Worm (Caenorhabditis elegans): Measurements from ENCODE around the gene mrpl-11.

- TF ChIP-seq nhr-12 (tag; optimal IDR thresholded peaks at IDR 0.05) = no peak
- no peak for TF ChIP-seq ztf-11 (tag; optimal IDR thresholded peaks at IDR 0.05)
- TF ChIP-seq pha-4 (tag; optimal IDR thresholded peaks at IDR 0.05) = no peak
- no peak for TF ChIP-seq nhr-76 (tag; optimal IDR thresholded peaks at IDR 0.05)
- no peak for TF ChIP-seq elt-1 (tag; optimal IDR thresholded peaks at IDR 0.05; ENCODE audit: borderline replicate concordance, insufficient read depth)
- TF ChIP-seq mep-1 (tag; optimal IDR thresholded peaks at IDR 0.05) = no peak
- no peak for TF ChIP-seq unc-120 (tag; optimal IDR thresholded peaks at IDR 0.05; ENCODE audit: poor library complexity, severe bottlenecking)
- no peak for TF ChIP-seq sptf-1 (tag; optimal IDR thresholded peaks at IDR 0.05)
- no peak for TF ChIP-seq sem-2 (GFP tag; optimal IDR thresholded peaks at IDR 0.05)
These were observed 29.0 kb upstream of the mrpl-11 start, which contains the start of gene hadb-1 for ce11 chrIII:8688438-8688946.
